Worm (Caenorhabditis elegans): ENCODE measurements around the gene vit-3.

ce11 chrX:3551173-3551572 is 21.2 kb downstream of the vit-3 start:
- TF ChIP-seq ztf-23 (GFP tag; IDR thresholded peaks at IDR 0.05) (no peak), med-1 (GFP tag; optimal IDR thresholded peaks at IDR 0.05; ENCODE audit: insufficient read depth) (no peak), T22C8.4 (GFP tag; IDR thresholded peaks at IDR 0.05) (no peak), flt-1 (GFP tag; IDR thresholded peaks at IDR 0.05) (no peak), ref-1 (GFP tag; conservative IDR thresholded peaks at IDR 0.05) (no peak), tab-1 (GFP tag; IDR thresholded peaks at IDR 0.05) (no peak), cog-1 (tag; optimal IDR thresholded peaks at IDR 0.05) (no peak)
